Fruit fly (Drosophila melanogaster) whole organism, prepupa: ENCODE measurements around the gene CG31882.

Experiments
- CG10631 ChIP-seq: fragments of 200-800 bp; sonication (Bioruptor generic); optimal IDR thresholded peaks from 2 replicates; lab custom pipeline; 2016; ENCODE audit warnings: missing biosample characterization, missing genetic modification characterization
- CG10669 ChIP-seq: fragments of 200-800 bp; sonication (Bioruptor generic); optimal IDR thresholded peaks from 3 replicates; lab custom pipeline; 2018; ENCODE audit warnings: missing biosample characterization, mild to moderate bottlenecking, missing genetic modification characterization, moderate library complexity
- CG11294 ChIP-seq: fragments of 200-800 bp; sonication (Bioruptor generic); IDR thresholded peaks from 2 replicates; pipeline ENCODE4 v1.3.6; 2022; ENCODE audit warnings: missing biosample characterization, missing genetic modification characterization
- CG11902 ChIP-seq: fragments of 200-800 bp; sonication (Bioruptor generic); optimal IDR thresholded peaks from 3 replicates; lab custom pipeline; 2016; ENCODE audit warnings: missing biosample characterization, missing genetic modification characterization
- CG1621 ChIP-seq: fragments of 200-800 bp; sonication (Bioruptor generic); optimal IDR thresholded peaks from 3 replicates; lab custom pipeline; 2018; ENCODE audit warnings: missing biosample characterization, mild to moderate bottlenecking, missing genetic modification characterization
- CG16779 ChIP-seq: fragments of 200-800 bp; sonication (Bioruptor generic); optimal IDR thresholded peaks from 3 replicates; lab custom pipeline; 2017; ENCODE audit warnings: missing biosample characterization, mild to moderate bottlenecking, missing genetic modification characterization
- CG3032 ChIP-seq: fragments of 200-800 bp; optimal IDR thresholded peaks from 2 replicates; lab custom pipeline; 2019; ENCODE audit warnings: missing biosample characterization, mild to moderate bottlenecking, missing genetic modification characterization, moderate library complexity
- CG32006 ChIP-seq: fragments of 200-800 bp; sonication (Bioruptor generic); optimal IDR thresholded peaks from 3 replicates; lab custom pipeline; 2017; ENCODE audit warnings: missing biosample characterization, mild to moderate bottlenecking, missing genetic modification characterization
- CG34406 ChIP-seq: fragments of 200-800 bp; sonication (Bioruptor generic); optimal IDR thresholded peaks from 3 replicates; lab custom pipeline; 2016; ENCODE audit warnings: missing biosample characterization, missing genetic modification characterization
- CG3919 ChIP-seq: fragments of 200-800 bp; sonication (Bioruptor generic); optimal IDR thresholded peaks from 3 replicates; lab custom pipeline; 2016; ENCODE audit warnings: missing biosample characterization, missing genetic modification characterization
- CG4318 ChIP-seq: fragments of 200-800 bp; sonication (Bioruptor generic); optimal IDR thresholded peaks from 3 replicates; lab custom pipeline; 2017; ENCODE audit warnings: missing biosample characterization, mild to moderate bottlenecking, missing genetic modification characterization
- CG6163 ChIP-seq: fragments of 200-800 bp; sonication (Bioruptor generic); IDR thresholded peaks from 3 replicates; pipeline ENCODE4 v1.3.6; 2022; ENCODE audit warnings: missing biosample characterization, missing genetic modification characterization
- CG6276 ChIP-seq: fragments of 200-800 bp; sonication (Bioruptor generic); optimal IDR thresholded peaks from 2 replicates; lab custom pipeline; 2017; ENCODE audit warnings: missing biosample characterization, mild to moderate bottlenecking, missing genetic modification characterization
- CG6808 ChIP-seq: fragments of 200-800 bp; sonication (Bioruptor generic); optimal IDR thresholded peaks from 3 replicates; lab custom pipeline; 2017; ENCODE audit warnings: missing biosample characterization, missing genetic modification characterization, mild to moderate bottlenecking, moderate library complexity, missing genetic modification reagents
- CG6854 ChIP-seq: fragments of 200-800 bp; sonication (Bioruptor generic); optimal IDR thresholded peaks from 2 replicates; lab custom pipeline; 2017; ENCODE audit warnings: missing biosample characterization, mild to moderate bottlenecking, missing genetic modification characterization
- CG7368 ChIP-seq: fragments of 200-800 bp; sonication (Bioruptor generic); optimal IDR thresholded peaks from 3 replicates; lab custom pipeline; 2016; ENCODE audit warnings: missing biosample characterization, missing genetic modification characterization
- CG8119 ChIP-seq: fragments of 200-800 bp; sonication (Bioruptor generic); IDR thresholded peaks from 3 replicates; pipeline ENCODE4 v1.3.6; 2022; ENCODE audit warnings: missing biosample characterization, missing genetic modification characterization
- CG9139 ChIP-seq: fragments of 200-800 bp; sonication (Bioruptor generic); optimal IDR thresholded peaks from 3 replicates; lab custom pipeline; 2017; ENCODE audit warnings: missing biosample characterization, mild to moderate bottlenecking, missing genetic modification characterization
- Eip75B ChIP-seq: fragments of 200-800 bp; sonication (Bioruptor generic); optimal IDR thresholded peaks from 3 replicates; lab custom pipeline; 2016; ENCODE audit warnings: missing biosample characterization, missing genetic modification characterization
- Hr4 ChIP-seq: fragments of 200-800 bp; sonication (Bioruptor generic); optimal IDR thresholded peaks from 3 replicates; lab custom pipeline; 2016; ENCODE audit warnings: missing biosample characterization, missing genetic modification characterization
- Lpt ChIP-seq: fragments of 200-800 bp; sonication (Bioruptor generic); optimal IDR thresholded peaks from 3 replicates; lab custom pipeline; 2016; ENCODE audit warnings: missing biosample characterization, missing genetic modification characterization
- OdsH ChIP-seq: fragments of 200-800 bp; sonication (Bioruptor generic); optimal IDR thresholded peaks from 3 replicates; lab custom pipeline; 2016; ENCODE audit warnings: missing biosample characterization, missing genetic modification characterization
- Sox102F ChIP-seq: fragments of 200-800 bp; sonication (Bioruptor generic); optimal IDR thresholded peaks from 2 replicates; lab custom pipeline; 2016; ENCODE audit warnings: missing biosample characterization, mild to moderate bottlenecking, missing genetic modification characterization
- Sox14 ChIP-seq: fragments of 200-800 bp; sonication (Bioruptor generic); optimal IDR thresholded peaks from 3 replicates; lab custom pipeline; 2016; ENCODE audit warnings: missing biosample characterization, missing genetic modification characterization
- Sox15 ChIP-seq: fragments of 200-800 bp; sonication (Bioruptor generic); optimal IDR thresholded peaks from 3 replicates; lab custom pipeline; 2016; ENCODE audit warnings: missing biosample characterization, missing genetic modification characterization
- achi ChIP-seq: fragments of 200-800 bp; sonication (Bioruptor generic); optimal IDR thresholded peaks from 3 replicates; lab custom pipeline; 2016; ENCODE audit warnings: missing biosample characterization, missing genetic modification characterization
- acj6 ChIP-seq: fragments of 200-800 bp; sonication (Bioruptor generic); optimal IDR thresholded peaks from 3 replicates; lab custom pipeline; 2016; ENCODE audit warnings: missing biosample characterization, missing genetic modification characterization
- dac ChIP-seq: fragments of 200-800 bp; sonication (Bioruptor generic); optimal IDR thresholded peaks from 2 replicates; lab custom pipeline; 2017; ENCODE audit warnings: missing biosample characterization, mild to moderate bottlenecking, missing genetic modification characterization
- dsx ChIP-seq: fragments of 200-800 bp; optimal IDR thresholded peaks from 3 replicates; lab custom pipeline; 2019; ENCODE audit warnings: missing biosample characterization, mild to moderate bottlenecking, missing genetic modification characterization, moderate library complexity; ENCODE audit not compliant: poor library complexity, severe bottlenecking
- esn ChIP-seq: fragments of 200-800 bp; sonication (Bioruptor generic); optimal IDR thresholded peaks from 2 replicates; lab custom pipeline; 2016; ENCODE audit warnings: missing biosample characterization, mild to moderate bottlenecking, missing genetic modification characterization, moderate library complexity
- fd59A ChIP-seq: fragments of 200-800 bp; sonication (Bioruptor generic); optimal IDR thresholded peaks from 2 replicates; lab custom pipeline; 2017; ENCODE audit warnings: missing biosample characterization, mild to moderate bottlenecking, missing genetic modification characterization, missing genetic modification reagents
- fd85E ChIP-seq: fragments of 200-800 bp; sonication (Bioruptor generic); optimal IDR thresholded peaks from 3 replicates; lab custom pipeline; 2016; ENCODE audit warnings: missing biosample characterization, missing genetic modification characterization
- lz ChIP-seq: fragments of 200-800 bp; sonication (Bioruptor generic); optimal IDR thresholded peaks from 3 replicates; lab custom pipeline; 2016; ENCODE audit warnings: missing biosample characterization, missing genetic modification characterization
- pdm3 ChIP-seq: fragments of 200-800 bp; sonication (Bioruptor generic); optimal IDR thresholded peaks from 3 replicates; lab custom pipeline; 2016; ENCODE audit warnings: missing biosample characterization, missing genetic modification characterization
- salr ChIP-seq, 2 experiments: fragments of 200-800 bp; sonication (Bioruptor generic); optimal IDR thresholded peaks; 3 replicates each; lab custom pipeline; 2016 to 2018; ENCODE audit warnings: missing biosample characterization in 2 of 2, missing genetic modification characterization in 2 of 2, mild to moderate bottlenecking in 1 of 2
- svp ChIP-seq: fragments of 200-800 bp; sonication (Bioruptor generic); peaks from one replicate; lab custom pipeline; 2016; ENCODE audit warnings: missing biosample characterization, missing genetic modification characterization
- topi ChIP-seq: fragments of 200-800 bp; sonication (Bioruptor generic); optimal IDR thresholded peaks from 3 replicates; lab custom pipeline; 2016; ENCODE audit warnings: missing biosample characterization, missing genetic modification characterization
- vri ChIP-seq: fragments of 200-800 bp; sonication (Bioruptor generic); optimal IDR thresholded peaks from 3 replicates; lab custom pipeline; 2016; ENCODE audit warnings: missing biosample characterization, mild to moderate bottlenecking, missing genetic modification characterization

Gene CG31882

DNA sequence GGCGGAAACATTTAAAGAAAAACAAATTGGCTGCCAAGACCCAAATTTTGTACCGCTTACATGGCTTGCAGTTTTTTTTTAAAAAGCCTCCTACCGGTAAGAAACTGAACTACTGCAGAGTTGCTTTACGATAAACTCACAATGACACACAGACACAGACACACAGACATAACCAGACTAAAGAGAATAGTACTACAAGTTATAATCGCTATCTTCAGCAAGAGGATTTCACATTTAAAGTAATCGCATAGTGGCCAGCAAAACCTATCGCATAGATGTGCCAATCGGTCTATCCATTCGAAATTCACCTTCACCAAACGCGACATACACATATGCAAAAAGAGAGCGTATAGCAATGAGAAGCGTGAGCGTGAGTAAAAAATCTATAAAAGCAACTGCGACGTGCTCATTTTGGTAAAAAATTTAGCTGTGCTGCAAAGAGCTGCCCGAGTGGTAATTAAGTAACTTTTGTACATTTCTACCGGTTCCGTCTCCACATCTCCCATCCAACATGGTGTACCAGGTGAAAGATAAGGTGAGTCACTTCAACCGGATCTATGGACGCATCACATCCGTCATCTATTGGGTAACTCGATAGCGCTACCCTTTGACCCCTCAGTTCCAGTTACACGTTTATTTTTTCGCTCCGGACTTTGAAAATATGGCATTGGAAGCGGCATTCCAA lies 11.9 kb downstream of the CG31882 start, which contains the start of gene Trx2 (continued):
- TF ChIP-seq Hr4 (GFP tag; lab: Kevin White, UChicago) = no peak
- peak; percentile 27 for TF ChIP-seq fd85E
- TF ChIP-seq lz = no peak
- TF ChIP-seq CG6854 (GFP tag; lab: Kevin White, UChicago) = peak; percentile 69
- TF ChIP-seq Sox15 (GFP tag; lab: Kevin White, UChicago) = no peak
- peak; percentile 84 for TF ChIP-seq vri (GFP tag; lab: Kevin White, UChicago)
- TF ChIP-seq CG8119 (GFP tag; lab: Robert Waterston, UW) = no peak; the same call in 2 of the 3 replicates
- no peak for TF ChIP-seq OdsH (GFP tag; lab: Kevin White, UChicago)
- TF ChIP-seq CG9139 = peak; percentile 60
- peak; percentile 15 for TF ChIP-seq dsx (GFP tag; lab: Kevin White, UChicago)
- TF ChIP-seq fd59A (GFP tag; lab: Kevin White, UChicago) = no peak
- TF ChIP-seq CG32006 (GFP tag; lab: Kevin White, UChicago) = no peak
- no peak for TF ChIP-seq CG4318 (GFP tag; lab: Kevin White, UChicago)
- peak; percentile 54 for TF ChIP-seq Sox102F (GFP tag; lab: Kevin White, UChicago)
- TF ChIP-seq CG1621 (tag; lab: Kevin White, UChicago) = peak; percentile 54
- peak; percentile 56; the same call in 1 of the 3 replicates for TF ChIP-seq CG6163 (GFP tag; lab: Robert Waterston, UW)
- no peak for TF ChIP-seq achi (GFP tag; lab: Kevin White, UChicago)
- TF ChIP-seq, all 60 proteins: peak for 28

DNA sequence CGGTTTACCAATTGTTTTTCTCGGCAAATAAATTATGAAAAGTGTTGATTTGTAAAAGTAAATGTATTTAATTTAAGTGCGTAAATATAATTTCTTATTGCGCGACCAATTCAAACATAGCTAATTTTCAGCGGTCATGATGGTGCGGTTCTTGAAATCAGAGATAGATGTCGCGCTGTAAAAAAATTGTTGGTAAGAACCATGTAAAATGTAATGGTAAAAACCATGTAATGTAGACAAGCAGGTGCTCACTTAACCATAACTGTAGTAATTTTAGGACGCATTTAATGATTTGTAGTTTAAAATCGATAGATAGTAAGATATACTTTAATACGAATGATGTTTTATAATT lies 12.5 kb downstream of the CG31882 start:
- TF ChIP-seq CG11294 (GFP tag; lab: Robert Waterston, UW) (no peak), Sox15 (GFP tag; lab: Kevin White, UChicago) (no peak), fd85E (no peak), CG1621 (tag; lab: Kevin White, UChicago) (no peak), CG3032 (tag; lab: Kevin White, UChicago) (no peak), CG6808 (GFP tag; lab: Kevin White, UChicago) (no peak), esn (GFP tag; lab: Kevin White, UChicago) (no peak), CG34406 (GFP tag; lab: Kevin White, UChicago) (no peak), CG9139 (no peak), Eip75B (GFP tag; lab: Kevin White, UChicago) (no peak), dsx (GFP tag; lab: Kevin White, UChicago) (no peak), Sox102F (GFP tag; lab: Kevin White, UChicago) (no peak), CG11902 (GFP tag; lab: Kevin White, UChicago) (no peak), CG6276 (no peak), dac (GFP tag; lab: Kevin White, UChicago) (no peak)

DNA sequence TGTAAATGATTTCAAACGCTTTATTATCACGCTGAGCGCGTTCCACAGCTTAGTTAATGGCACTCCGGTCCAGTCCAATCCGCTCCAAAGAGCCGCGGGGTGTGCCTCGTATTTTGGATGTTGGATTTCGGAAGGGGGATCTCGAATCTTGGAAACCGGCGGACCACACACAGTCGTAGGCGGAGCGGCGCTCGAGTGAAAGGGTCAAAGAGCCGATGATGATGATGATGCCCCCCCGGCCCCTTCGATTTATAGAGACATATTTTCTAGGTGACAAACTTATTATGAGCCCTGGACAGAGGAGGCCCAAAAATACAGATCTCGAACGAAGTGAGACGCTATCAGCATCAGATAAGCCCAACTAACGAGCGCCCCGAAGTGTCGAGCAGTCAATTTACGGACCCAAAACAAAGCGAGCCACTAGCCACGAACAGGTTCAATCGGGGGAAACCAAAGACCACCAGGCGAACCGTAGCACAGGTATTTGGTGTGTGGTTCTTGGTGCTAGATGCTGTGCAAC lies 15.7 kb downstream of the CG31882 start:
- TF ChIP-seq pdm3 (GFP tag; lab: Kevin White, UChicago) (no peak), fd59A (GFP tag; lab: Kevin White, UChicago) (no peak), fd85E (no peak), achi (GFP tag; lab: Kevin White, UChicago) (no peak), CG7368 (GFP tag; lab: Kevin White, UChicago) (no peak)

DNA sequence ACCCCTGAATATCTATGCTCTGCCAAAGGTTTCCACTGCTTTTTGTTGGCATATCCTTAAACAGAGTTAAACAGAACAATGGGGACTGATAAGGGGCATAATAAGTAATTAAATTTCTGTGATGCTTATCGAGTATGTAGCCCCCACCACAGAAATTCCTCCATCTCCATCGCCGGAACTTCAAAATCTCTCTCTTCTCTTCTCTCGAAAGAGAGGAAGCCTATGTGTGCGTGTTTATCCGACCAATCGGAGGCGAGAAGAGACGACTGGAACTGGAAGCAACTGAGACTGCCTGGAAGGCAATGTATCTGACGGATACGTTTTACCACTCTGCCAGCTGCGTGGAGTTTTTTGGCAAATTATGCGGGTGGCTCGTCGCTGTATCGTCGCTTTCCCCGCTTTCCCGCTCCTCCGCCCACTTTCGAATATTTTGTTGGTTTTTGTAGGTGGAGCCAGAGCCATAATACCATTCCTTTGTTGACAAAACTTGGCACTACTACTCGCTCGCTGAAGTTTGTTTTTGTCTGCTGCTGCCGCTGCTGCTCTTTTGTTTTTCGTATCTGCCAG lies 17.0 kb downstream of the CG31882 start, which contains the start of gene gcm2:
TSS of gene gcm2 (plus strand) at position 566 of the 567 bp plus-strand sequence.
- TF ChIP-seq svp (GFP tag; lab: Kevin White, UChicago) = no peak
- no peak for TF ChIP-seq CG34406 (GFP tag; lab: Kevin White, UChicago)
- no peak for TF ChIP-seq CG10631 (GFP tag; lab: Kevin White, UChicago)
- TF ChIP-seq salr (GFP tag; optimal IDR thresholded peaks at IDR 0.05; lab: Kevin White, UChicago) = no peak
- TF ChIP-seq CG8119 (GFP tag; lab: Robert Waterston, UW) = no peak
- no peak for TF ChIP-seq acj6 (GFP tag; lab: Kevin White, UChicago)
- no peak for TF ChIP-seq CG6276
- TF ChIP-seq CG10669 (GFP tag; lab: Kevin White, UChicago) = no peak
- TF ChIP-seq pdm3 (GFP tag; lab: Kevin White, UChicago) = no peak
- TF ChIP-seq CG6854 (GFP tag; lab: Kevin White, UChicago) = no peak
- no peak for TF ChIP-seq CG3919 (GFP tag; lab: Kevin White, UChicago)
- TF ChIP-seq topi (GFP tag; lab: Kevin White, UChicago) = no peak
- no peak for TF ChIP-seq fd85E
- no peak for TF ChIP-seq Sox14 (GFP tag; lab: Kevin White, UChicago)
- no peak for TF ChIP-seq achi (GFP tag; lab: Kevin White, UChicago)
- no peak for TF ChIP-seq CG16779 (tag; lab: Kevin White, UChicago)
- TF ChIP-seq Lpt (GFP tag; lab: Kevin White, UChicago) = no peak
- TF ChIP-seq, all 60 proteins: peak for 0
